Fruit fly (Drosophila melanogaster) whole organism, wandering third instar larva: Measurements from ENCODE around the gene Srp19.

Experiments used
- GATAd ChIP-seq: sonication (Bioruptor generic); optimal IDR thresholded peaks from 2 replicates; lab custom pipeline; 2016; ENCODE audit warnings: missing biosample characterization, missing genetic modification characterization
- Mio ChIP-seq: sonication (Bioruptor generic); optimal IDR thresholded peaks from 2 replicates; lab custom pipeline; 2016; ENCODE audit warnings: missing biosample characterization, missing genetic modification characterization
- OdsH ChIP-seq: fragments of 200-800 bp; sonication (Bioruptor generic); optimal IDR thresholded peaks from 2 replicates; lab custom pipeline; 2016; ENCODE audit warnings: missing biosample characterization, mild to moderate bottlenecking, missing genetic modification characterization
- br ChIP-seq: fragments of 200-800 bp; sonication (Bioruptor generic); optimal IDR thresholded peaks from 2 replicates; lab custom pipeline; 2016; ENCODE audit warnings: missing biosample characterization, missing genetic modification characterization
- dsf ChIP-seq: sonication (Bioruptor generic); optimal IDR thresholded peaks from 2 replicates; lab custom pipeline; 2016; ENCODE audit warnings: missing biosample characterization, missing genetic modification characterization, borderline replicate concordance
- h ChIP-seq: fragments of 200-800 bp; sonication (Bioruptor generic); optimal IDR thresholded peaks from 3 replicates; lab custom pipeline; 2016; ENCODE audit warnings: missing biosample characterization, mild to moderate bottlenecking, missing genetic modification characterization
- usp ChIP-seq: fragments of >200 bp; optimal IDR thresholded peaks from 2 replicates; lab custom pipeline; 2017; ENCODE audit warnings: missing biosample characterization, missing genetic modification characterization

- TF ChIP-seq GATAd (GFP tag; lab: Kevin White, UChicago) (no peak), h (no peak), br (GFP tag; lab: Kevin White, UChicago) (no peak), OdsH (GFP tag; lab: Kevin White, UChicago) (no peak), dsf (no peak), usp (GFP tag; lab: Kevin White, UChicago) (no peak), Mio (no peak)
These were observed 12.8 kb downstream of the Srp19 start, which contains the start of the genes wrm1 and wrm2 for dm6 chr3L:7334990-7335389.
